Worm (Caenorhabditis elegans): ENCODE measurements around the gene C05E4.12.
A peak's percentile ranks its signal among the peaks of the same experiment; 100 is the strongest.

Gene C05E4.12

DNA sequence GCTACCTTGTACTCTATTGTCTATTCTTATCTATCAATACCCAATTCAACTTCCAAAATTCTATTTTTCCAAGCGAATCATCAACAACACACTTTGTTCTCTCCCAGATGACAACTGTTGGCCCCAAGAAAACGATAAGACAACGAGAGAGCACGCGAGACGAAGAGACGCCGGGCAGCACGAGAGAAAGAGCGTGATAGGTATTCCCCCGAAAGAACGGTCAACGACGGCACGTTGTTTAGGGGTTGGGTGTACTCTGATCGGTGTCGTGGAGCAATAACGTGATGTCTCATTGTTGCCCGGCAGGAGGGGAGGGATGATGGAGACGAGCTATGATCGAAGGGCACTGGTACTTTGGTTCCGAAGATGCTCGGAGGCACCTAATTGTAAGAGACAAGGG is 30.5 kb downstream of the C05E4.12 start (continued):
- no peak for TF ChIP-seq nfya-1 (tag; optimal IDR thresholded peaks at IDR 0.05; ENCODE audit: borderline replicate concordance, insufficient read depth)
- TF ChIP-seq dox-1 (GFP tag; IDR thresholded peaks at IDR 0.05) = peak; percentile 60; the same call in 1 of the 2 replicates
- no peak for TF ChIP-seq akir-1 (GFP tag; optimal IDR thresholded peaks at IDR 0.05)
- TF ChIP-seq mes-4 (tag; optimal IDR thresholded peaks at IDR 0.05) = no peak
- no peak for TF ChIP-seq unc-130 (GFP tag; optimal IDR thresholded peaks at IDR 0.05)

- TF ChIP-seq ets-4 (GFP tag; optimal IDR thresholded peaks at IDR 0.05) (no peak), lin-40 (tag; optimal IDR thresholded peaks at IDR 0.05) (peak; percentile 47), Y53G8AR.9 (GFP tag; conservative IDR thresholded peaks at IDR 0.05) (peak; percentile 68; the same call in 1 of the 2 replicates), cebp-1 (GFP tag; IDR thresholded peaks at IDR 0.05) (peak; percentile 37; the same call in 1 of the 2 replicates), cebp-1 (tag; optimal IDR thresholded peaks at IDR 0.05) (peak; percentile 71), lin-26 (GFP tag; IDR thresholded peaks at IDR 0.05) (0 out of 2 replicates have a peak, but pooled peaks have one; percentile 24), tbp1 (GFP tag; optimal IDR thresholded peaks at IDR 0.05) (peak; percentile 51), hrde-1 (tag; optimal IDR thresholded peaks at IDR 0.05; ENCODE audit: borderline replicate concordance) (no peak), K11D2.4 (GFP tag; IDR thresholded peaks at IDR 0.05) (peak; percentile 45; the same call in 1 of the 2 replicates), unc-62 (GFP tag; optimal IDR thresholded peaks at IDR 0.05) (no peak), Y95B8A.8 (GFP tag; IDR thresholded peaks at IDR 0.05) (0 out of 2 replicates have a peak, but pooled peaks have one; percentile 36), nhr-80 (tag; optimal IDR thresholded peaks at IDR 0.05) (peak; percentile 54), C17E4.6 (GFP tag; IDR thresholded peaks at IDR 0.05) (no peak), nfyb-1 (GFP tag; IDR thresholded peaks at IDR 0.05) (peak; percentile 81), egl-44 (GFP tag; IDR thresholded peaks at IDR 0.05) (0 out of 2 replicates have a peak, but pooled peaks have one; percentile 55), lin-35 (GFP tag; optimal IDR thresholded peaks at IDR 0.05) (no peak), lin-54 (GFP tag; optimal IDR thresholded peaks at IDR 0.05) (peak; percentile 11), hmg-1.2 (GFP tag; IDR thresholded peaks at IDR 0.05) (peak; percentile 27; the same call in 1 of the 2 replicates), attf-5 (GFP tag; optimal IDR thresholded peaks at IDR 0.05) (peak; percentile 38), repo-1 (tag; optimal IDR thresholded peaks at IDR 0.05) (peak; percentile 56), ZK185.1 (tag; optimal IDR thresholded peaks at IDR 0.05; ENCODE audit: poor library complexity, severe bottlenecking) (peak; percentile 25), ztf-22 (GFP tag; optimal IDR thresholded peaks at IDR 0.05) (peak; percentile 39), efl-1 (GFP tag; optimal IDR thresholded peaks at IDR 0.05) (no peak), let-526 (GFP tag; IDR thresholded peaks at IDR 0.05) (peak; percentile 27), madf-3 (GFP tag; IDR thresholded peaks at IDR 0.05) (0 out of 2 replicates have a peak, but pooled peaks have one; percentile 47), ztf-26 (tag; optimal IDR thresholded peaks at IDR 0.05) (peak; percentile 20), D2030.7 (GFP tag; IDR thresholded peaks at IDR 0.05) (no peak), somi-1 (GFP tag; optimal IDR thresholded peaks at IDR 0.05) (peak; percentile 25), ceh-40 (GFP tag; IDR thresholded peaks at IDR 0.05) (no peak), dox-1 (GFP tag; IDR thresholded peaks at IDR 0.05) (peak; percentile 42; the same call in 1 of the 2 replicates), chd-7 (tag; optimal IDR thresholded peaks at IDR 0.05) (peak; percentile 66), akir-1 (GFP tag; optimal IDR thresholded peaks at IDR 0.05) (no peak), tlf-1 (GFP tag; optimal IDR thresholded peaks at IDR 0.05) (peak; percentile 46)
Observed at ce11 chrV:730216-730615, 31.6 kb downstream of the C05E4.12 start.
